Fruit fly (Drosophila melanogaster) whole organism, embryonic: ENCODE measurements around the gene Kpc1.
A peak's percentile ranks its signal among the peaks of the same experiment; 100 is the strongest.

Source experiments
- Bteb2 ChIP-seq: fragments of 200-800 bp; sonication (Bioruptor generic); optimal IDR thresholded peaks from 2 replicates; lab custom pipeline; 2016; ENCODE audit warnings: missing biosample characterization, missing genetic modification characterization
- CG10543 ChIP-seq: fragments of 200-800 bp; sonication (Bioruptor generic); optimal IDR thresholded peaks from 3 replicates; lab custom pipeline; 2017; ENCODE audit warnings: missing biosample characterization, mild to moderate bottlenecking, missing genetic modification characterization, moderate library complexity
- CG11560 ChIP-seq: fragments of 200-800 bp; sonication (Bioruptor generic); IDR thresholded peaks from 3 replicates; pipeline ENCODE4 v1.3.6; 2022; ENCODE audit warnings: missing biosample characterization, missing genetic modification characterization
- CG1233 ChIP-seq: fragments of 200-800 bp; sonication (Bioruptor generic); optimal IDR thresholded peaks from 4 replicates; lab custom pipeline; 2018; ENCODE audit warnings: missing biosample characterization, mild to moderate bottlenecking, missing genetic modification characterization
- CG12659 ChIP-seq: fragments of 200-800 bp; sonication (Bioruptor generic); optimal IDR thresholded peaks from 3 replicates; lab custom pipeline; 2017; ENCODE audit warnings: mild to moderate bottlenecking, missing biosample characterization, missing genetic modification reagents, missing genetic modification characterization
- CG13287 ChIP-seq: fragments of 200-800 bp; sonication (Bioruptor generic); IDR thresholded peaks from 2 replicates; pipeline ENCODE4 v1.3.6; 2022; ENCODE audit warnings: missing biosample characterization, missing genetic modification characterization; ENCODE audit not compliant: partially characterized antibody
- CG15601 ChIP-seq: fragments of 200-800 bp; sonication (Bioruptor generic); optimal IDR thresholded peaks from 3 replicates; lab custom pipeline; 2019; ENCODE audit warnings: missing biosample characterization, mild to moderate bottlenecking, missing genetic modification characterization, moderate library complexity
- CG1603 ChIP-seq: fragments of 200-800 bp; sonication (Bioruptor generic); optimal IDR thresholded peaks from 2 replicates; lab custom pipeline; 2019; ENCODE audit warnings: missing biosample characterization, mild to moderate bottlenecking, missing genetic modification characterization, moderate library complexity
- CG16815 ChIP-seq: fragments of 200-800 bp; sonication (Bioruptor generic); optimal IDR thresholded peaks from 3 replicates; lab custom pipeline; 2017; ENCODE audit warnings: missing biosample characterization, mild to moderate bottlenecking, missing genetic modification characterization
- CG17328 ChIP-seq: fragments of 200-800 bp; sonication (Bioruptor generic); IDR thresholded peaks from 2 replicates; pipeline ENCODE4 v1.3.6; 2022; ENCODE audit warnings: missing biosample characterization, missing genetic modification characterization
- CG2116 ChIP-seq: fragments of 200-800 bp; sonication (Bioruptor generic); optimal IDR thresholded peaks from 3 replicates; lab custom pipeline; 2018; ENCODE audit warnings: missing biosample characterization, mild to moderate bottlenecking, missing genetic modification characterization
- CG2129 ChIP-seq: fragments of 200-800 bp; sonication (Bioruptor generic); IDR thresholded peaks from 2 replicates; pipeline ENCODE4 v1.3.6; 2022; ENCODE audit warnings: missing biosample characterization, missing genetic modification characterization; ENCODE audit not compliant: partially characterized antibody
- CG2199 ChIP-seq: fragments of 200-800 bp; sonication (Bioruptor generic); IDR thresholded peaks from 3 replicates; pipeline ENCODE4 v1.3.6; 2022; ENCODE audit warnings: missing biosample characterization, missing genetic modification characterization
- CG31388 ChIP-seq: fragments of 200-800 bp; sonication (Bioruptor generic); optimal IDR thresholded peaks from 2 replicates; lab custom pipeline; 2016; ENCODE audit warnings: missing biosample characterization, missing genetic modification characterization
- CG33557 ChIP-seq: fragments of 200-800 bp; sonication (Bioruptor generic); optimal IDR thresholded peaks from 2 replicates; lab custom pipeline; 2019; ENCODE audit warnings: missing biosample characterization, mild to moderate bottlenecking, missing genetic modification characterization, moderate library complexity
- CG42726 ChIP-seq: fragments of 200-800 bp; sonication (Bioruptor generic); IDR thresholded peaks from 2 replicates; pipeline ENCODE4 v1.3.6; 2022; ENCODE audit warnings: missing biosample characterization, missing genetic modification characterization; ENCODE audit not compliant: partially characterized antibody
- CG43689 ChIP-seq: fragments of 200-800 bp; sonication (Bioruptor generic); IDR thresholded peaks from 2 replicates; pipeline ENCODE4 v1.3.6; 2022; ENCODE audit warnings: missing biosample characterization, missing genetic modification characterization
- CG4424 ChIP-seq: fragments of 200-800 bp; sonication (Bioruptor generic); optimal IDR thresholded peaks from 3 replicates; lab custom pipeline; 2016; ENCODE audit warnings: missing biosample characterization, missing genetic modification characterization
- CG4707 ChIP-seq: fragments of 200-800 bp; sonication (Bioruptor generic); optimal IDR thresholded peaks from 2 replicates; lab custom pipeline; 2018; ENCODE audit warnings: missing biosample characterization, mild to moderate bottlenecking, missing genetic modification characterization, moderate library complexity
- CG4820 ChIP-seq: fragments of 200-800 bp; sonication (Bioruptor generic); optimal IDR thresholded peaks from 3 replicates; lab custom pipeline; 2016; ENCODE audit warnings: missing biosample characterization, missing genetic modification characterization
- CG8290 ChIP-seq, 3 experiments: fragments of 200-800 bp; sonication (Bioruptor generic); optimal IDR thresholded peaks; 2 replicates each; lab custom pipeline; 2016 to 2019; ENCODE audit warnings: missing biosample characterization in 3 of 3, missing genetic modification characterization in 3 of 3, mild to moderate bottlenecking in 2 of 3, moderate library complexity in 1 of 3
- CG8944 ChIP-seq: fragments of 200-800 bp; sonication (Bioruptor generic); optimal IDR thresholded peaks from 3 replicates; lab custom pipeline; 2016; ENCODE audit warnings: missing biosample characterization, missing genetic modification characterization
- CG9727 ChIP-seq: fragments of 200-800 bp; sonication (Bioruptor generic); optimal IDR thresholded peaks from 3 replicates; lab custom pipeline; 2017; ENCODE audit warnings: missing biosample characterization, mild to moderate bottlenecking, missing genetic modification characterization
- CG9797 ChIP-seq: fragments of 200-800 bp; sonication (Bioruptor generic); optimal IDR thresholded peaks from 3 replicates; lab custom pipeline; 2018; ENCODE audit warnings: missing biosample characterization, mild to moderate bottlenecking, missing genetic modification characterization
- CTCF ChIP-seq: fragments of 200-800 bp; sonication (Bioruptor generic); optimal IDR thresholded peaks from 2 replicates; lab custom pipeline; 2017; ENCODE audit warnings: missing biosample characterization, mild to moderate bottlenecking, missing genetic modification characterization, moderate library complexity
- Dp ChIP-seq: fragments of 200-800 bp; sonication (Bioruptor generic); optimal IDR thresholded peaks from 2 replicates; lab custom pipeline; 2018; ENCODE audit warnings: missing biosample characterization, mild to moderate bottlenecking, missing genetic modification characterization, moderate library complexity
- E2f2 ChIP-seq: fragments of 200-800 bp; sonication (Bioruptor generic); IDR thresholded peaks from 2 replicates; pipeline ENCODE4 v1.3.6; 2022; ENCODE audit warnings: missing biosample characterization, missing genetic modification characterization
- Elba2 ChIP-seq: fragments of 200-800 bp; sonication (Bioruptor generic); optimal IDR thresholded peaks from 3 replicates; lab custom pipeline; 2016; ENCODE audit warnings: missing biosample characterization, missing genetic modification characterization
- Hsf ChIP-seq: fragments of 200-800 bp; sonication (Bioruptor generic); optimal IDR thresholded peaks from 3 replicates; lab custom pipeline; 2016; ENCODE audit warnings: missing biosample characterization, missing genetic modification characterization
- Med ChIP-seq: fragments of 200-800 bp; sonication (Bioruptor generic); peaks from one replicate; lab custom pipeline; 2016; ENCODE audit warnings: missing biosample characterization, missing genetic modification characterization, mild to moderate bottlenecking, inconsistent platforms, moderate library complexity
- Mrtf ChIP-seq: fragments of 200-800 bp; sonication (Bioruptor generic); IDR thresholded peaks from 3 replicates; pipeline ENCODE4 v1.3.6; 2022; ENCODE audit warnings: missing biosample characterization, missing genetic modification characterization
- NFAT ChIP-seq: fragments of 200-800 bp; sonication (Bioruptor generic); IDR thresholded peaks from 2 replicates; pipeline ENCODE4 v1.3.6; 2022; ENCODE audit warnings: missing biosample characterization, missing genetic modification characterization
- Six4 ChIP-seq: fragments of 200-800 bp; sonication (Bioruptor generic); optimal IDR thresholded peaks from 2 replicates; lab custom pipeline; 2016; ENCODE audit warnings: missing biosample characterization, missing genetic modification characterization
- Trl ChIP-seq, 3 experiments: fragments of >200 bp in 2 of 3; fragments of 200-800 bp in 1 of 3; sonication (Bioruptor generic) in 1 of 3; optimal IDR thresholded peaks; 2 replicates in 1 of 3; 3 replicates in 2 of 3; lab custom pipeline; 2016 to 2017; ENCODE audit warnings: missing biosample characterization in 1 of 3, missing genetic modification characterization in 1 of 3
- Usf ChIP-seq: fragments of 200-800 bp; sonication (Bioruptor generic); optimal IDR thresholded peaks from 2 replicates; lab custom pipeline; 2017; ENCODE audit warnings: missing genotype, missing biosample characterization, missing genetic modification characterization
- Xbp1 ChIP-seq: fragments of 200-800 bp; sonication (Bioruptor generic); optimal IDR thresholded peaks from 3 replicates; lab custom pipeline; 2016; ENCODE audit warnings: missing biosample characterization, mild to moderate bottlenecking, missing genetic modification characterization
- al ChIP-seq: fragments of 200-800 bp; sonication (Bioruptor generic); IDR thresholded peaks from 2 replicates; pipeline ENCODE4 v1.3.6; 2022; ENCODE audit warnings: missing biosample characterization, missing genetic modification characterization
- ase ChIP-seq: fragments of 200-800 bp; sonication (Bioruptor generic); IDR thresholded peaks from 3 replicates; pipeline ENCODE4 v1.3.6; 2022; ENCODE audit warnings: missing biosample characterization, missing genetic modification characterization
- br ChIP-seq: fragments of >200 bp; optimal IDR thresholded peaks from 2 replicates; lab custom pipeline; 2017
- grau ChIP-seq: fragments of 200-800 bp; optimal IDR thresholded peaks from 3 replicates; lab custom pipeline; 2019; ENCODE audit warnings: missing biosample characterization, mild to moderate bottlenecking, missing genetic modification characterization, moderate library complexity
- maf-S ChIP-seq: fragments of 200-800 bp; sonication (Bioruptor generic); optimal IDR thresholded peaks from 2 replicates; lab custom pipeline; 2016; ENCODE audit warnings: missing biosample characterization, missing genetic modification characterization
- nom ChIP-seq: fragments of 200-800 bp; sonication (Bioruptor generic); optimal IDR thresholded peaks from 2 replicates; lab custom pipeline; 2017; ENCODE audit warnings: missing biosample characterization, missing genetic modification characterization, mild to moderate bottlenecking, moderate library complexity, missing genetic modification reagents
- oc ChIP-seq: fragments of 200-800 bp; sonication (Bioruptor generic); optimal IDR thresholded peaks from 2 replicates; lab custom pipeline; 2018; ENCODE audit warnings: missing biosample characterization, mild to moderate bottlenecking, missing genetic modification characterization, moderate library complexity
- pfk ChIP-seq: fragments of 200-800 bp; sonication (Bioruptor generic); optimal IDR thresholded peaks from 2 replicates; lab custom pipeline; 2018; ENCODE audit warnings: missing biosample characterization, mild to moderate bottlenecking, missing genetic modification characterization, moderate library complexity
- prd ChIP-seq, 3 experiments: fragments of >200 bp in 2 of 3; fragments of 200-800 bp in 1 of 3; sonication (Bioruptor generic) in 1 of 3; optimal IDR thresholded peaks in 2 of 3; IDR thresholded peaks in 1 of 3; 2 replicates in 2 of 3; 3 replicates in 1 of 3; pipeline versions ENCODE4 v1.3.6 to Lab custom; 2017 to 2022; ENCODE audit warnings: missing biosample characterization in 1 of 3, missing genetic modification characterization in 1 of 3
- pros ChIP-seq: fragments of 200-800 bp; sonication (Bioruptor generic); optimal IDR thresholded peaks from 3 replicates; lab custom pipeline; 2019; ENCODE audit warnings: missing biosample characterization, mild to moderate bottlenecking, missing genetic modification characterization, moderate library complexity
- ranshi ChIP-seq: fragments of 200-800 bp; sonication (Bioruptor generic); IDR thresholded peaks from 2 replicates; pipeline ENCODE4 v1.3.6; 2022; ENCODE audit warnings: missing biosample characterization, missing genetic modification characterization
- rib ChIP-seq: fragments of 200-800 bp; sonication (Bioruptor generic); IDR thresholded peaks from 2 replicates; pipeline ENCODE4 v1.3.6; 2022; ENCODE audit warnings: missing biosample characterization, missing genetic modification characterization
- tgo ChIP-seq: fragments of 200-800 bp; sonication (Bioruptor generic); IDR thresholded peaks from 3 replicates; pipeline ENCODE4 v1.3.6; 2022; ENCODE audit warnings: missing biosample characterization, missing genetic modification characterization
- zf30C ChIP-seq: fragments of 200-800 bp; sonication (Bioruptor generic); optimal IDR thresholded peaks from 3 replicates; lab custom pipeline; 2018; ENCODE audit warnings: missing biosample characterization, mild to moderate bottlenecking, missing genetic modification characterization

Gene Kpc1

dm6 chr3R:15213362-15213989 is 17.5 kb upstream of the Kpc1 start, which contains the start of the genes CG6654 and CG4210 (continued):
- TF ChIP-seq CG13287 (GFP tag; lab: Robert Waterston, UW) (peak; percentile 83), CG2116 (peak; percentile 42), Usf (no peak), ranshi (no peak), CG15601 (peak; percentile 26), CG31388 (GFP tag; lab: Kevin White, UChicago) (no peak), Elba2 (peak; percentile 60), E2f2 (GFP tag; lab: Robert Waterston, UW) (peak; percentile 92), CG8290 (GFP tag; optimal IDR thresholded peaks at IDR 0.05; lab: Kevin White, UChicago) (no peak), CG8290 (tag; optimal IDR thresholded peaks at IDR 0.05; lab: Kevin White, UChicago) (no peak), br (lab: Kevin White, UChicago) (no peak), zf30C (GFP tag; lab: Kevin White, UChicago) (no peak), al (GFP tag; lab: Robert Waterston, UW) (no peak), CG42726 (GFP tag; lab: Robert Waterston, UW) (no peak), Trl (optimal IDR thresholded peaks at IDR 0.05; lab: Kevin White, UChicago) (no peak), Trl (GFP tag; optimal IDR thresholded peaks at IDR 0.05; lab: Kevin White, UChicago) (no peak), Med (GFP tag; lab: Kevin White, UChicago) (peak; percentile 57), NFAT (GFP tag; lab: Robert Waterston, UW) (no peak), CG4820 (GFP tag; lab: Kevin White, UChicago) (no peak), Xbp1 (GFP tag; lab: Kevin White, UChicago) (no peak), Hsf (peak; percentile 0), CG2199 (GFP tag; lab: Robert Waterston, UW) (no peak), CG12659 (GFP tag; lab: Kevin White, UChicago) (peak; percentile 26), pros (no peak), CG1603 (tag; lab: Kevin White, UChicago) (peak; percentile 50), pfk (GFP tag; lab: Kevin White, UChicago) (no peak), CG33557 (no peak), CG16815 (GFP tag; lab: Kevin White, UChicago) (no peak), CG9797 (GFP tag; lab: Kevin White, UChicago) (peak; percentile 84), nom (no peak), Six4 (GFP tag; lab: Kevin White, UChicago) (no peak), rib (GFP tag; lab: Robert Waterston, UW) (no peak), CG4424 (GFP tag; lab: Kevin White, UChicago) (no peak), tgo (GFP tag; lab: Robert Waterston, UW) (no peak), CG11560 (tag; lab: Robert Waterston, UW) (no peak), CG9727 (peak; percentile 1), CG1233 (no peak), Dp (peak; percentile 90), CG10543 (GFP tag; lab: Kevin White, UChicago) (no peak), CG17328 (GFP tag; lab: Robert Waterston, UW) (no peak), Mrtf (GFP tag; lab: Robert Waterston, UW) (no peak), maf-S (no peak), CG4707 (GFP tag; lab: Kevin White, UChicago) (no peak), CG2129 (GFP tag; lab: Robert Waterston, UW) (peak; percentile 18; the same call in 1 of the 2 replicates), oc (tag; lab: Kevin White, UChicago) (no peak), CG8944 (no peak), grau (tag; lab: Kevin White, UChicago) (peak; percentile 36), CTCF (GFP tag; lab: Kevin White, UChicago) (no peak), prd (optimal IDR thresholded peaks at IDR 0.05; lab: Kevin White, UChicago) (no peak), prd (GFP tag; IDR thresholded peaks at IDR 0.05; lab: Robert Waterston, UW) (no peak), CG43689 (GFP tag; lab: Robert Waterston, UW) (no peak), Bteb2 (GFP tag; lab: Kevin White, UChicago) (no peak), ase (GFP tag; lab: Robert Waterston, UW) (no peak)
